Worm (Caenorhabditis elegans) whole organism, L4/young adult: ENCODE measurements around the gene clec-158.

Experiments used
- W03F9.2 ChIP-seq: fragments of 150-350 bp; optimal IDR thresholded peaks from 2 replicates; lab custom pipeline; 2014; ENCODE audit warnings: missing biosample characterization, missing genetic modification characterization
- him-1 ChIP-seq: sonication (generic microtip); optimal IDR thresholded peaks from 2 replicates; lab custom pipeline; 2016; ENCODE audit warnings: missing genotype, missing genetic modification reagents, missing genetic modification characterization, missing compliant biosample characterization

- TF ChIP-seq W03F9.2 (tag; lab: Kevin White, UChicago) (no peak), him-1 (no peak)
Observed at ce11 chrIII:6884203-6884602, 24.8 kb upstream of the clec-158 start, which contains the start of gene med-2.
